Worm (Caenorhabditis elegans): ENCODE measurements around the gene mma-1.
A peak's percentile ranks its signal among the peaks of the same experiment; 100 is the strongest.

Gene mma-1

ce11 chrV:12570271-12570670 is 25.8 kb downstream of the mma-1 start:
- no peak for TF ChIP-seq unc-62 (GFP tag; optimal IDR thresholded peaks at IDR 0.05)
- TF ChIP-seq dmd-4 (tag; optimal IDR thresholded peaks at IDR 0.05): no peak
- no peak for TF ChIP-seq nhr-23 (tag; optimal IDR thresholded peaks at IDR 0.05)
- TF ChIP-seq nhr-11 (tag; optimal IDR thresholded peaks at IDR 0.05): no peak
- TF ChIP-seq gmeb-1 (tag; optimal IDR thresholded peaks at IDR 0.05): no peak
- TF ChIP-seq nhr-21 (tag; optimal IDR thresholded peaks at IDR 0.05): no peak
- TF ChIP-seq lin-13 (GFP tag; optimal IDR thresholded peaks at IDR 0.05): no peak
- no peak for TF ChIP-seq elt-3 (tag; optimal IDR thresholded peaks at IDR 0.05)
- no peak for TF ChIP-seq R02D3.7 (tag; optimal IDR thresholded peaks at IDR 0.05)
- no peak for TF ChIP-seq skn-1 (tag; optimal IDR thresholded peaks at IDR 0.05)
- TF ChIP-seq snpc-4 (tag; optimal IDR thresholded peaks at IDR 0.05): no peak
- TF ChIP-seq zag-1 (tag; optimal IDR thresholded peaks at IDR 0.05): no peak
- no peak for TF ChIP-seq alr-1 (tag; optimal IDR thresholded peaks at IDR 0.05)

ce11 chrV:12567850-12568249 is 28.2 kb downstream of the mma-1 start, which contains the start of gene E02A10.4:
TSS of gene E02A10.4 (minus strand) at chrV:12567950.
- no peak for TF ChIP-seq nhr-237 (tag; optimal IDR thresholded peaks at IDR 0.05)
- TF ChIP-seq fos-1 (tag; optimal IDR thresholded peaks at IDR 0.05): no peak
- no peak for TF ChIP-seq nhr-25 (tag; optimal IDR thresholded peaks at IDR 0.05)
- no peak for TF ChIP-seq sma-3 (GFP tag; optimal IDR thresholded peaks at IDR 0.05)
- TF ChIP-seq unc-62 (GFP tag; optimal IDR thresholded peaks at IDR 0.05): no peak
- no peak for TF ChIP-seq F13H6.1 (tag; optimal IDR thresholded peaks at IDR 0.05)
- no peak for TF ChIP-seq elt-3 (tag; optimal IDR thresholded peaks at IDR 0.05)
- TF ChIP-seq ztf-4 (tag; optimal IDR thresholded peaks at IDR 0.05): no peak
- TF ChIP-seq lin-39 (tag; optimal IDR thresholded peaks at IDR 0.05): no peak
- no peak for TF ChIP-seq R02D3.7 (tag; optimal IDR thresholded peaks at IDR 0.05)
- TF ChIP-seq nhr-77 (tag; optimal IDR thresholded peaks at IDR 0.05): no peak
- TF ChIP-seq ztf-11 (tag; optimal IDR thresholded peaks at IDR 0.05): no peak
- TF ChIP-seq Y55F3AM.14 (GFP tag; optimal IDR thresholded peaks at IDR 0.05): no peak
- no peak for TF ChIP-seq lin-11 (tag; optimal IDR thresholded peaks at IDR 0.05)
- no peak for TF ChIP-seq ama-1 (optimal IDR thresholded peaks at IDR 0.05)
- TF ChIP-seq gmeb-1 (tag; optimal IDR thresholded peaks at IDR 0.05): no peak
- TF ChIP-seq crh-2 (tag; optimal IDR thresholded peaks at IDR 0.05): no peak

ce11 chrV:12567312-12567711 is 28.8 kb downstream of the mma-1 start:
- TF ChIP-seq nhr-129 (tag; optimal IDR thresholded peaks at IDR 0.05) (no peak), unc-55 (GFP tag; optimal IDR thresholded peaks at IDR 0.05) (no peak), gmeb-1 (tag; optimal IDR thresholded peaks at IDR 0.05) (no peak), nhr-237 (tag; optimal IDR thresholded peaks at IDR 0.05) (no peak), Y55F3AM.14 (GFP tag; optimal IDR thresholded peaks at IDR 0.05) (no peak), ceh-82 (tag; optimal IDR thresholded peaks at IDR 0.05) (no peak), nhr-6 (tag; optimal IDR thresholded peaks at IDR 0.05) (no peak), sma-3 (GFP tag; optimal IDR thresholded peaks at IDR 0.05) (no peak), ama-1 (optimal IDR thresholded peaks at IDR 0.05) (no peak), ceh-16 (tag; optimal IDR thresholded peaks at IDR 0.05) (no peak), unc-39 (tag; optimal IDR thresholded peaks at IDR 0.05) (no peak), lin-39 (tag; optimal IDR thresholded peaks at IDR 0.05) (no peak), sma-9 (GFP tag; optimal IDR thresholded peaks at IDR 0.05) (no peak), sma-9 (tag; optimal IDR thresholded peaks at IDR 0.05) (no peak), nhr-77 (tag; optimal IDR thresholded peaks at IDR 0.05) (no peak), nhr-10 (tag; optimal IDR thresholded peaks at IDR 0.05) (no peak)

- TF ChIP-seq sma-9 (GFP tag; optimal IDR thresholded peaks at IDR 0.05) (peak; percentile 9), sma-9 (tag; optimal IDR thresholded peaks at IDR 0.05) (no peak), ztf-4 (tag; optimal IDR thresholded peaks at IDR 0.05) (no peak)
Measured at ce11 chrV:12564902-12565301, 31.2 kb downstream of the mma-1 start.

- TF ChIP-seq ceh-82 (tag; optimal IDR thresholded peaks at IDR 0.05) (no peak), R02D3.7 (tag; optimal IDR thresholded peaks at IDR 0.05) (no peak), blmp-1 (tag; optimal IDR thresholded peaks at IDR 0.05; ENCODE audit: insufficient read depth) (no peak), ama-1 (optimal IDR thresholded peaks at IDR 0.05) (no peak), gmeb-1 (tag; optimal IDR thresholded peaks at IDR 0.05) (no peak), skn-1 (tag; optimal IDR thresholded peaks at IDR 0.05) (no peak), nhr-237 (tag; optimal IDR thresholded peaks at IDR 0.05) (no peak), unc-62 (GFP tag; optimal IDR thresholded peaks at IDR 0.05) (no peak)
Measured at ce11 chrV:12563187-12563586, 32.9 kb downstream of the mma-1 start, which contains the start of gene mrps-5. TSS of gene mrps-5 (plus strand) at chrV:12563487.
